Worm (Caenorhabditis elegans) whole organism, L2 larva: ENCODE data around the gene T05C12.11.

ENCODE experiments used
- ZK546.5 ChIP-seq: sonication (generic microtip); optimal IDR thresholded peaks from 2 replicates; lab custom pipeline; 2017; ENCODE audit warnings: missing biosample characterization, missing genetic modification characterization
- aly-2 ChIP-seq: fragments of 150-350 bp; optimal IDR thresholded peaks from 2 replicates; lab custom pipeline; 2014; ENCODE audit warnings: missing biosample characterization, missing genetic modification characterization
- ama-1 ChIP-seq: fragments of 150-350 bp; optimal IDR thresholded peaks from 2 replicates; lab custom pipeline; 2018; ENCODE audit warnings: inconsistent platforms
- blmp-1 ChIP-seq: sonication (generic microtip); optimal IDR thresholded peaks from 2 replicates; lab custom pipeline; 2017; ENCODE audit warnings: missing genetic modification characterization, mild to moderate bottlenecking, missing compliant biosample characterization, antibody characterized with exemption, moderate library complexity; ENCODE audit not compliant: insufficient read depth
- ceh-82 ChIP-seq: fragments of 150-350 bp; optimal IDR thresholded peaks from 2 replicates; lab custom pipeline; 2014; ENCODE audit warnings: missing biosample characterization, missing genetic modification characterization
- lin-13 ChIP-seq: fragments of 150-350 bp; optimal IDR thresholded peaks from 2 replicates; lab custom pipeline; 2014; ENCODE audit warnings: missing biosample characterization, missing genetic modification reagents, missing genetic modification characterization
- lsy-2 ChIP-seq, 2 experiments: fragments of 150-350 bp in 1 of 2; sonication (generic microtip) in 1 of 2; optimal IDR thresholded peaks; 2 replicates each; lab custom pipeline; 2014 to 2017; ENCODE audit warnings: missing biosample characterization in 2 of 2, missing genetic modification characterization in 2 of 2
- mab-5 ChIP-seq: fragments of 150-350 bp; optimal IDR thresholded peaks from 2 replicates; lab custom pipeline; 2014; ENCODE audit warnings: missing biosample characterization, missing genetic modification characterization
- nhr-11 ChIP-seq: fragments of 150-350 bp; optimal IDR thresholded peaks from 2 replicates; lab custom pipeline; 2014; ENCODE audit warnings: missing biosample characterization, missing genetic modification characterization
- snpc-4 ChIP-seq: fragments of 150-350 bp; optimal IDR thresholded peaks from 2 replicates; lab custom pipeline; 2014; ENCODE audit warnings: missing biosample characterization, missing genetic modification characterization
- unc-39 ChIP-seq: fragments of 150-350 bp; optimal IDR thresholded peaks from 2 replicates; lab custom pipeline; 2014; ENCODE audit warnings: missing biosample characterization, missing genetic modification characterization
- unc-62 ChIP-seq: fragments of 150-350 bp; optimal IDR thresholded peaks from 2 replicates; lab custom pipeline; 2014; ENCODE audit warnings: missing biosample characterization, missing genetic modification reagents, missing genetic modification characterization

ce11 chrII:8157991-8158390 is 12.3 kb downstream of the T05C12.11 start, which contains the start of gene pch-2:
- peak; percentile 19 to 90 for TF ChIP-seq lsy-2 (tag; optimal IDR thresholded peaks at IDR 0.05; lab: Kevin White, UChicago)
- TF ChIP-seq ceh-82 (tag; lab: Kevin White, UChicago) = no peak
- TF ChIP-seq lin-13 (GFP tag; lab: Kevin White, UChicago) = no peak
- no peak for TF ChIP-seq nhr-11 (tag; lab: Kevin White, UChicago)
- TF ChIP-seq aly-2 = no peak
- TF ChIP-seq unc-62 (GFP tag; lab: Kevin White, UChicago) = no peak
- no peak for TF ChIP-seq ama-1 (lab: Kevin White, UChicago)
- TF ChIP-seq ZK546.5 (tag; lab: Kevin White, UChicago) = no peak
- no peak for TF ChIP-seq snpc-4 (tag; lab: Kevin White, UChicago)
- TF ChIP-seq unc-39 (tag; lab: Kevin White, UChicago) = no peak
- no peak for TF ChIP-seq blmp-1 (tag; lab: Kevin White, UChicago)
- no peak for TF ChIP-seq mab-5 (tag; lab: Kevin White, UChicago)
